Worm (Caenorhabditis elegans): ENCODE results near the gene msp-57.
A peak's percentile ranks its signal among the peaks of the same experiment; 100 is the strongest.
"Not testable (repeated sequence)": the region's sequence is repeated elsewhere in the genome, so short reads cannot be mapped to it uniquely, and the experiment has no call there.

msp-57 gene

DNA sequence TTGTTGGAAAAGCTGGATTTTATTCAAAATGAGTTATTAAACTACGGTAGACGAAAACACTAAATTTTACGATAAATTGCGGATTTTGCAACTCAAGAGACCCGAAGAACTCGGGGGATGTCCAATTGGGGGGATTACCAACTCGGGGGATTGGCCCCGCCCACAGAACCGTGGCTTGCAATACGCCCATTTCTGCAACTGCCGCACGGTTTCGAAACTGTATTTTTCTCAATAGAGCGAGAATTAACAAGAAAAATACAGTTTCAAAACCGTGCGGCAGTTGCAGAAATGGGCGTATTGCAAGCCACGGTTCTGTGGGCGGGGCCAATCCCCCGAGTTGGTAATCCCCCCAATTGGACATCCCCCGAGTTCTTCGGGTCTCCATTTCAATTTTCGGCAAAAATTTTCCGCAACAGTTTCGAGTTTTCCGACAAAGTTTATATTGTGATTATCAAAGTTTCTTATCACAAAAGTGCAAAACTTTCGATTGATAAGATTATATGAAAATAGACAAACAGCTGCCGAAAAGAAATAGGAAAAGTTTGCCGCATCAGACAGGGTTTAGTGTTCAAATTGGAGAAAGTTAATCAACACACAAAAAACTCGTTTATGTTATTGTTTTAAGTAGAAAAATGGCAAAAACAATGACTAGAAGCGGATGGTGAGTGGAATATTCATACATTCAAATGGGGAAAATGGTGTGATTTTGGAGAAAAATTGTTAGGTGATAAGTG lies 27.6 kb downstream of the msp-57 start:
- TF ChIP-seq C34F6.9 (tag; optimal IDR thresholded peaks at IDR 0.05) (peak; percentile 6), lsy-2 (tag; optimal IDR thresholded peaks at IDR 0.05) (peak in 1 of 2 experiments; percentile 82), nhr-25 (tag; optimal IDR thresholded peaks at IDR 0.05) (peak; percentile 51), F13H6.1 (tag; optimal IDR thresholded peaks at IDR 0.05) (peak; percentile 23), skn-1 (tag; optimal IDR thresholded peaks at IDR 0.05) (peak; percentile 32), blmp-1 (tag; optimal IDR thresholded peaks at IDR 0.05; ENCODE audit: insufficient read depth) (peak; percentile 75), sma-3 (GFP tag; optimal IDR thresholded peaks at IDR 0.05) (peak; percentile 28), sma-9 (GFP tag; optimal IDR thresholded peaks at IDR 0.05) (peak; percentile 59), fos-1 (tag; optimal IDR thresholded peaks at IDR 0.05) (peak; percentile 58), crh-2 (tag; optimal IDR thresholded peaks at IDR 0.05) (peak; percentile 11)
- TF ChIP-seq sma-9 (tag; optimal IDR thresholded peaks at IDR 0.05): not testable (repeated sequence)

DNA sequence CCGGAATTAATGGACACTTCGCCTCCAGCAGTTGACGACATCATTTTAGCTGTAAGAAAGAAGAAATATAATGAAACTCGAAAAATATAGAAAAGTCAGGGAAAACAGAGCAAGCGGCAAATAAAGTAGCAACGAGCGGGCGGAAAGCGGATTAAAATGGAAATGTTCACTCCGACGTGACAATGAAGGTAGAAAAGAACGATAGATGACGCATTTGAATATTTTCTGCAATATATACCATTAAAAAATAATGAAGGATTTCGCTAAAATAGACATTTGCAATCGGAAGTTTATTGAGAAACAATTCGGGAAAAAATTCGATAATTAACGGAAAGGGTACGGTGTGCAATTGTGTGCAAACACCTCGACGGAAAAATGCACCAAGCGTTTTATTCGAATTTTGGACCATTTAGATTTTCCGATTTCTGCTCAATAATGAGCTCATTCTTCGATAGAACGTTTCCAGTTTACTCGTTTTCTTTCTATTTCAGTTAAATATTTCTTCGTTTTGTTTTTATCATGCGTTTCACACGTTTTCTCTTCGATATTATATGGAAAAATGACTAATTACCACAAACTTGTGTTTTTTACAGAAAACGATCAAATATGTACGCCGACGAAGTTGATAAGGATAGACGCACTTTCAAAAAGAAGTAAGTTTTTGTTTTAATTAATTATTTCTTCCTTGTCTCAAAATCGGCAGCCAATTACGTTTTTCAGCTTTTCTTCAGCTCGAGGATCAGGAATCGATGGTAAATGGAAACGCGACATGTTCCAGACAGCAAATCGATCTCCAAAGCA lies 28.8 kb downstream of the msp-57 start, which contains the start of the genes snpn-1 and C02B10.4:
TSS of gene snpn-1 (minus strand) at position 51 of the 801 bp plus-strand sequence.
TSS of gene C02B10.4 (plus strand) at position 594 of the 801 bp plus-strand sequence.
- no peak for TF ChIP-seq ama-1 (optimal IDR thresholded peaks at IDR 0.05)
- no peak for TF ChIP-seq nhr-10 (tag; optimal IDR thresholded peaks at IDR 0.05)
- no peak for TF ChIP-seq nhr-6 (tag; optimal IDR thresholded peaks at IDR 0.05)
- TF ChIP-seq alr-1 (tag; optimal IDR thresholded peaks at IDR 0.05): no peak
- TF ChIP-seq zag-1 (tag; optimal IDR thresholded peaks at IDR 0.05): no peak
- no peak for TF ChIP-seq mbf-1 (tag; optimal IDR thresholded peaks at IDR 0.05)
- no peak for TF ChIP-seq ztf-4 (tag; optimal IDR thresholded peaks at IDR 0.05)
- TF ChIP-seq unc-62 (GFP tag; optimal IDR thresholded peaks at IDR 0.05): no peak
- TF ChIP-seq nhr-237 (tag; optimal IDR thresholded peaks at IDR 0.05): no peak
- no peak for TF ChIP-seq nhr-12 (tag; optimal IDR thresholded peaks at IDR 0.05)
- no peak for TF ChIP-seq mdl-1 (tag; optimal IDR thresholded peaks at IDR 0.05)
- TF ChIP-seq lin-39 (tag; optimal IDR thresholded peaks at IDR 0.05): no peak
- no peak for TF ChIP-seq F13H6.1 (tag; optimal IDR thresholded peaks at IDR 0.05)
- no peak for TF ChIP-seq skn-1 (tag; optimal IDR thresholded peaks at IDR 0.05)
- TF ChIP-seq snpc-4 (tag; optimal IDR thresholded peaks at IDR 0.05): no peak
- TF ChIP-seq ztf-1 (GFP tag; conservative IDR thresholded peaks at IDR 0.05): no peak
- TF ChIP-seq crh-2 (tag; optimal IDR thresholded peaks at IDR 0.05): peak; percentile 54
- peak; percentile 37 for TF ChIP-seq sma-9 (GFP tag; optimal IDR thresholded peaks at IDR 0.05)
- TF ChIP-seq sma-9 (tag; optimal IDR thresholded peaks at IDR 0.05): no peak
- TF ChIP-seq nhr-25 (tag; optimal IDR thresholded peaks at IDR 0.05): peak; percentile 23
- peak; percentile 13 for TF ChIP-seq fos-1 (tag; optimal IDR thresholded peaks at IDR 0.05)
- TF ChIP-seq sma-3 (GFP tag; optimal IDR thresholded peaks at IDR 0.05): no peak
- no peak for TF ChIP-seq Y55F3AM.14 (GFP tag; optimal IDR thresholded peaks at IDR 0.05)
- TF ChIP-seq nhr-129 (tag; optimal IDR thresholded peaks at IDR 0.05): peak; percentile 56
- TF ChIP-seq nhr-11 (tag; optimal IDR thresholded peaks at IDR 0.05): no peak
- TF ChIP-seq lin-13 (GFP tag; optimal IDR thresholded peaks at IDR 0.05): no peak
- no peak for TF ChIP-seq ceh-82 (tag; optimal IDR thresholded peaks at IDR 0.05)
- TF ChIP-seq egl-27 (tag; optimal IDR thresholded peaks at IDR 0.05): no peak
- TF ChIP-seq C34F6.9 (tag; optimal IDR thresholded peaks at IDR 0.05): peak; percentile 75
- TF ChIP-seq sem-4 (tag; optimal IDR thresholded peaks at IDR 0.05): peak; percentile 24
- no peak for TF ChIP-seq dmd-4 (tag; optimal IDR thresholded peaks at IDR 0.05)
- TF ChIP-seq ZK546.5 (tag; optimal IDR thresholded peaks at IDR 0.05): no peak
- no peak for TF ChIP-seq R02D3.7 (tag; optimal IDR thresholded peaks at IDR 0.05)
- TF ChIP-seq gmeb-1 (tag; optimal IDR thresholded peaks at IDR 0.05): peak; percentile 15
- peak; percentile 85 for TF ChIP-seq unc-55 (GFP tag; optimal IDR thresholded peaks at IDR 0.05)
- TF ChIP-seq blmp-1 (tag; optimal IDR thresholded peaks at IDR 0.05; ENCODE audit: insufficient read depth): peak; percentile 19
- no peak for TF ChIP-seq aly-2 (tag; optimal IDR thresholded peaks at IDR 0.05)
- TF ChIP-seq nhr-23 (tag; optimal IDR thresholded peaks at IDR 0.05): no peak
- peak; percentile 96 to 99 for TF ChIP-seq lsy-2 (tag; optimal IDR thresholded peaks at IDR 0.05)
- no peak for TF ChIP-seq elt-3 (tag; optimal IDR thresholded peaks at IDR 0.05)
- no peak for TF ChIP-seq peb-1 (tag; optimal IDR thresholded peaks at IDR 0.05)
- TF ChIP-seq elt-1 (tag; optimal IDR thresholded peaks at IDR 0.05): no peak
- TF ChIP-seq ztf-11 (tag; optimal IDR thresholded peaks at IDR 0.05): no peak
- no peak for TF ChIP-seq nhr-21 (tag; optimal IDR thresholded peaks at IDR 0.05)
- no peak for TF ChIP-seq nhr-77 (tag; optimal IDR thresholded peaks at IDR 0.05)
- TF ChIP-seq ceh-16 (tag; optimal IDR thresholded peaks at IDR 0.05): no peak
- no peak for TF ChIP-seq mab-5 (tag; optimal IDR thresholded peaks at IDR 0.05)

Data from whole organism, L2 larva.